Worm (Caenorhabditis elegans): ENCODE measurements around the gene R09E10.8.

DNA sequence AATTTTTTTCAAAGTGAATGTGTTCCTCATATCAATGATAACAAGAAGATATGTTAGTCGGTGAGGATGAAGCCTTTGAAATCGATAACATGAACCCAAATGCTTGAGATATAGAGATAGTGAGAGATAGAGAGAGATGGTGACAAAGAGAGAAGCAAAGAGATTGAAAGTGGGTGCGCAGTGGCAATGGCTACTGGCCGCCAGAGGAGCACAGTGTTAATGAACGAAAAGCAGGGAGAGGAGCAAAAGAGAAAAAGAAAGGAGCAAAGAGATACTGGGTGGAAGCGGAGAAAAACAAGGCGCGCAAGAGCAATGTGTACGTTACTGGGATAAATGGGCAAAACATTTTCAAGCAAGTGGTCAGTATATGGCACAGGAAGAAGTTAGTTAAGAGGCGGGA is 34.4 kb upstream of the R09E10.8 start:
- TF ChIP-seq lin-39 (tag; optimal IDR thresholded peaks at IDR 0.05) (peak; percentile 73), ceh-28 (tag; optimal IDR thresholded peaks at IDR 0.05) (peak; percentile 50), fkh-10 (GFP tag; optimal IDR thresholded peaks at IDR 0.05) (no peak), egl-27 (tag; optimal IDR thresholded peaks at IDR 0.05) (no peak), nhr-76 (tag; optimal IDR thresholded peaks at IDR 0.05) (no peak), mdl-1 (tag; optimal IDR thresholded peaks at IDR 0.05) (no peak), skn-1 (tag; optimal IDR thresholded peaks at IDR 0.05) (peak; percentile 56), nhr-237 (tag; optimal IDR thresholded peaks at IDR 0.05) (no peak), pha-4 (tag; optimal IDR thresholded peaks at IDR 0.05) (peak; percentile 7), snpc-4 (tag; optimal IDR thresholded peaks at IDR 0.05) (no peak), pqm-1 (tag; optimal IDR thresholded peaks at IDR 0.05) (no peak)
